Worm (Caenorhabditis elegans): ENCODE results near the gene hlh-19.

DNA sequence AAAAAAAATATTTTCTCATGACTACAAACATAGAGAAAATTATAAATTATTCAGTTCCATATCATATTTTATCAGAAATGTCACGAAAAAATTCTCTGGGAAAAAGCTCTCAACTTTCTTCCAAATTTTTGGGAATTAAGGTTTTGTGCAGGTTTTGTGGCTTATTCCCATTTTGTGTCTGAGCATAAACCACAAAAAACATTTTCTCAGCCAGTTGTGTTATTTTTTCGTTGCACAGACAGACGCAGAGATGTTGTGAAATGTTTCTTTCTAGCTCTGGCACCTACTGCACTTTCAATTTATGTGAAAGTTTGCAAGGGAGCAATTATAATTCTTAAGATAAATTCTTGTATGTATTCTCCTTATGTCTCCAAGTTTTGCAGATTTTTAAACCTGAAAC is 18.0 kb upstream of the hlh-19 start:
- TF ChIP-seq unc-62 (GFP tag; optimal IDR thresholded peaks at IDR 0.05), result no peak
- TF ChIP-seq nhr-76 (tag; optimal IDR thresholded peaks at IDR 0.05), result no peak
- TF ChIP-seq elt-3 (tag; optimal IDR thresholded peaks at IDR 0.05), result no peak
- no peak for TF ChIP-seq snpc-4 (tag; optimal IDR thresholded peaks at IDR 0.05)
- no peak for TF ChIP-seq hlh-1 (tag; optimal IDR thresholded peaks at IDR 0.05)
- TF ChIP-seq nhr-237 (tag; optimal IDR thresholded peaks at IDR 0.05), result no peak
- TF ChIP-seq mls-2 (tag; optimal IDR thresholded peaks at IDR 0.05), result no peak
- no peak for TF ChIP-seq blmp-1 (tag; optimal IDR thresholded peaks at IDR 0.05)
- no peak for TF ChIP-seq sptf-1 (tag; optimal IDR thresholded peaks at IDR 0.05)
- TF ChIP-seq unc-39 (tag; optimal IDR thresholded peaks at IDR 0.05), result no peak
- TF ChIP-seq lin-32 (GFP tag; optimal IDR thresholded peaks at IDR 0.05), result no peak
- TF ChIP-seq pha-4 (tag; optimal IDR thresholded peaks at IDR 0.05), result no peak

Data from whole organism, mixed stage, embryonic.